Fruit fly (Drosophila melanogaster) whole organism, embryonic: ENCODE data around the gene CG2691.

Experiments
- Aef1 ChIP-seq: fragments of 200-800 bp; sonication (Bioruptor generic); IDR thresholded peaks from 3 replicates; pipeline ENCODE4 v1.3.6; 2022; ENCODE audit warnings: missing biosample characterization, missing genetic modification characterization
- CG10267 ChIP-seq: fragments of 200-800 bp; sonication (Bioruptor generic); optimal IDR thresholded peaks from 2 replicates; lab custom pipeline; 2018; ENCODE audit warnings: missing biosample characterization, mild to moderate bottlenecking, missing genetic modification characterization, moderate library complexity
- CG10565 ChIP-seq: fragments of 200-800 bp; sonication (Bioruptor generic); optimal IDR thresholded peaks from 3 replicates; lab custom pipeline; 2016; ENCODE audit warnings: missing biosample characterization, mild to moderate bottlenecking, missing genetic modification characterization
- CG11504 ChIP-seq: fragments of 200-800 bp; sonication (Bioruptor generic); optimal IDR thresholded peaks from 3 replicates; lab custom pipeline; 2019; ENCODE audit warnings: missing biosample characterization, mild to moderate bottlenecking, missing genetic modification characterization, moderate library complexity
- CG12219 ChIP-seq: fragments of 200-800 bp; sonication (Bioruptor generic); optimal IDR thresholded peaks from 3 replicates; lab custom pipeline; 2018; ENCODE audit warnings: missing biosample characterization, mild to moderate bottlenecking, missing genetic modification characterization
- CG12769 ChIP-seq: fragments of 200-800 bp; sonication (Bioruptor generic); optimal IDR thresholded peaks from 2 replicates; lab custom pipeline; 2019; ENCODE audit warnings: missing biosample characterization, mild to moderate bottlenecking, missing genetic modification characterization, moderate library complexity
- CG13424 ChIP-seq: fragments of 200-800 bp; sonication (Bioruptor generic); optimal IDR thresholded peaks from 2 replicates; lab custom pipeline; 2019; ENCODE audit warnings: missing biosample characterization, mild to moderate bottlenecking, missing genetic modification characterization, moderate library complexity
- CG15479 ChIP-seq: fragments of 200-800 bp; sonication (Bioruptor generic); optimal IDR thresholded peaks from 3 replicates; lab custom pipeline; 2019; ENCODE audit warnings: missing biosample characterization, mild to moderate bottlenecking, missing genetic modification characterization, moderate library complexity
- CG34376 ChIP-seq: fragments of 200-800 bp; sonication (Bioruptor generic); optimal IDR thresholded peaks from 2 replicates; lab custom pipeline; 2018; ENCODE audit warnings: missing biosample characterization, mild to moderate bottlenecking, missing genetic modification characterization
- CG4854 ChIP-seq: fragments of 200-800 bp; sonication (Bioruptor generic); optimal IDR thresholded peaks from 2 replicates; lab custom pipeline; 2016; ENCODE audit warnings: missing biosample characterization, missing genetic modification characterization, inconsistent platforms
- CG7556 ChIP-seq: fragments of 200-800 bp; sonication (Bioruptor generic); optimal IDR thresholded peaks from 2 replicates; lab custom pipeline; 2017; ENCODE audit warnings: missing biosample characterization, mild to moderate bottlenecking, missing genetic modification characterization
- CG8359 ChIP-seq: fragments of 200-800 bp; sonication (Bioruptor generic); optimal IDR thresholded peaks from 2 replicates; lab custom pipeline; 2017; ENCODE audit warnings: missing biosample characterization, mild to moderate bottlenecking, missing genetic modification characterization, borderline replicate concordance
- CG8478 ChIP-seq: fragments of >200 bp; optimal IDR thresholded peaks from 2 replicates; lab custom pipeline; 2018
- Dp ChIP-seq: fragments of 200-800 bp; sonication (Bioruptor generic); optimal IDR thresholded peaks from 2 replicates; lab custom pipeline; 2018; ENCODE audit warnings: missing biosample characterization, mild to moderate bottlenecking, missing genetic modification characterization, moderate library complexity
- Elba2 ChIP-seq: fragments of 200-800 bp; sonication (Bioruptor generic); optimal IDR thresholded peaks from 3 replicates; lab custom pipeline; 2016; ENCODE audit warnings: missing biosample characterization, missing genetic modification characterization
- HLH4C ChIP-seq: fragments of 200-800 bp; sonication (Bioruptor generic); IDR thresholded peaks from 3 replicates; pipeline ENCODE4 v1.3.6; 2022; ENCODE audit warnings: missing biosample characterization, missing genetic modification characterization; ENCODE audit not compliant: partially characterized antibody
- Lhr ChIP-seq: fragments of 200-800 bp; sonication (Bioruptor generic); optimal IDR thresholded peaks from 3 replicates; lab custom pipeline; 2017; ENCODE audit warnings: mild to moderate bottlenecking, missing biosample characterization, missing genetic modification reagents, missing genetic modification characterization
- MBD-R2 ChIP-seq: fragments of 200-800 bp; sonication (Bioruptor generic); IDR thresholded peaks from 2 replicates; pipeline ENCODE4 v1.3.6; 2022; ENCODE audit warnings: missing biosample characterization, missing genetic modification characterization
- Med ChIP-seq: fragments of 200-800 bp; sonication (Bioruptor generic); peaks from one replicate; lab custom pipeline; 2016; ENCODE audit warnings: missing biosample characterization, missing genetic modification characterization, mild to moderate bottlenecking, inconsistent platforms, moderate library complexity
- Meics ChIP-seq: fragments of 200-800 bp; sonication (Bioruptor generic); optimal IDR thresholded peaks from 2 replicates; lab custom pipeline; 2017; ENCODE audit warnings: missing biosample characterization, mild to moderate bottlenecking, missing genetic modification characterization
- Mes4 ChIP-seq: fragments of 200-800 bp; sonication (Bioruptor generic); optimal IDR thresholded peaks from 2 replicates; lab custom pipeline; 2016; ENCODE audit warnings: missing biosample characterization, missing genetic modification characterization
- Neu2 ChIP-seq: fragments of 200-800 bp; sonication (Bioruptor generic); optimal IDR thresholded peaks from 3 replicates; lab custom pipeline; 2016; ENCODE audit warnings: missing biosample characterization, missing genetic modification characterization, borderline replicate concordance
- Nf-YB ChIP-seq: fragments of 200-800 bp; sonication (Bioruptor generic); optimal IDR thresholded peaks from 3 replicates; lab custom pipeline; 2019; ENCODE audit warnings: missing biosample characterization, mild to moderate bottlenecking, missing genetic modification characterization, moderate library complexity
- Nf-YC ChIP-seq: fragments of 200-800 bp; optimal IDR thresholded peaks from 3 replicates; lab custom pipeline; 2019; ENCODE audit warnings: missing biosample characterization, mild to moderate bottlenecking, missing genetic modification characterization, moderate library complexity
- PHDP ChIP-seq: fragments of 200-800 bp; sonication (Bioruptor generic); optimal IDR thresholded peaks from 3 replicates; lab custom pipeline; 2018; ENCODE audit warnings: missing biosample characterization, mild to moderate bottlenecking, missing genetic modification characterization, moderate library complexity
- Six4 ChIP-seq: fragments of 200-800 bp; sonication (Bioruptor generic); optimal IDR thresholded peaks from 2 replicates; lab custom pipeline; 2016; ENCODE audit warnings: missing biosample characterization, missing genetic modification characterization
- Spps ChIP-seq: fragments of 200-800 bp; sonication (Bioruptor generic); optimal IDR thresholded peaks from 2 replicates; lab custom pipeline; 2018; ENCODE audit warnings: missing biosample characterization, mild to moderate bottlenecking, missing genetic modification characterization
- Tbp ChIP-seq: fragments of >200 bp; optimal IDR thresholded peaks from 2 replicates; lab custom pipeline; 2018; ENCODE audit warnings: missing biosample characterization, missing genetic modification characterization
- Xbp1 ChIP-seq: fragments of 200-800 bp; sonication (Bioruptor generic); optimal IDR thresholded peaks from 3 replicates; lab custom pipeline; 2016; ENCODE audit warnings: missing biosample characterization, mild to moderate bottlenecking, missing genetic modification characterization
- al ChIP-seq: fragments of 200-800 bp; sonication (Bioruptor generic); IDR thresholded peaks from 2 replicates; pipeline ENCODE4 v1.3.6; 2022; ENCODE audit warnings: missing biosample characterization, missing genetic modification characterization
- chm ChIP-seq: fragments of 200-800 bp; sonication (Bioruptor generic); IDR thresholded peaks from 2 replicates; pipeline ENCODE4 v1.3.6; 2022; ENCODE audit warnings: missing biosample characterization, missing genetic modification characterization
- croc ChIP-seq: fragments of 200-800 bp; sonication (Bioruptor generic); conservative IDR thresholded peaks from 3 replicates; pipeline ENCODE4 v1.3.6; 2022; ENCODE audit warnings: missing biosample characterization, missing genetic modification characterization
- ems ChIP-seq: fragments of 200-800 bp; sonication (Bioruptor generic); optimal IDR thresholded peaks from 3 replicates; lab custom pipeline; 2016; ENCODE audit warnings: missing biosample characterization, missing genetic modification characterization
- fru ChIP-seq: fragments of >200 bp; optimal IDR thresholded peaks from 2 replicates; lab custom pipeline; 2017
- kay ChIP-seq: fragments of 200-800 bp; sonication (Bioruptor generic); optimal IDR thresholded peaks from 2 replicates; lab custom pipeline; 2016; ENCODE audit warnings: missing biosample characterization, missing genetic modification characterization
- nerfin-2 ChIP-seq: fragments of 200-800 bp; sonication (Bioruptor generic); IDR thresholded peaks from 2 replicates; pipeline ENCODE4 v1.3.6; 2022; ENCODE audit warnings: missing biosample characterization, missing genetic modification characterization; ENCODE audit not compliant: partially characterized antibody
- nom ChIP-seq: fragments of 200-800 bp; sonication (Bioruptor generic); optimal IDR thresholded peaks from 2 replicates; lab custom pipeline; 2017; ENCODE audit warnings: missing biosample characterization, missing genetic modification characterization, mild to moderate bottlenecking, moderate library complexity, missing genetic modification reagents
- pzg ChIP-seq: fragments of 200-800 bp; sonication (Bioruptor generic); optimal IDR thresholded peaks from 3 replicates; lab custom pipeline; 2018; ENCODE audit warnings: missing biosample characterization, mild to moderate bottlenecking, missing genetic modification characterization, moderate library complexity
- rib ChIP-seq: fragments of 200-800 bp; sonication (Bioruptor generic); IDR thresholded peaks from 2 replicates; pipeline ENCODE4 v1.3.6; 2022; ENCODE audit warnings: missing biosample characterization, missing genetic modification characterization
- run ChIP-seq: fragments of 200-800 bp; sonication (Bioruptor generic); optimal IDR thresholded peaks from 3 replicates; lab custom pipeline; 2018; ENCODE audit warnings: missing biosample characterization, mild to moderate bottlenecking, missing genetic modification characterization
- scrt ChIP-seq: fragments of 200-800 bp; sonication (Bioruptor generic); optimal IDR thresholded peaks from 2 replicates; lab custom pipeline; 2018; ENCODE audit warnings: missing biosample characterization, mild to moderate bottlenecking, missing genetic modification characterization, moderate library complexity
- sim ChIP-seq: fragments of 200-800 bp; sonication (Bioruptor generic); IDR thresholded peaks from 2 replicates; pipeline ENCODE4 v1.3.6; 2022; ENCODE audit warnings: missing biosample characterization, missing genetic modification characterization
- sima ChIP-seq: fragments of 200-800 bp; sonication (Bioruptor generic); optimal IDR thresholded peaks from 2 replicates; lab custom pipeline; 2016; ENCODE audit warnings: missing biosample characterization, missing genetic modification characterization
- so ChIP-seq: fragments of 200-800 bp; sonication (Bioruptor generic); IDR thresholded peaks from 3 replicates; pipeline ENCODE4 v1.3.6; 2022; ENCODE audit warnings: missing biosample characterization, missing genetic modification characterization
- ssp ChIP-seq: fragments of 200-800 bp; sonication (Bioruptor generic); IDR thresholded peaks from 2 replicates; pipeline ENCODE4 v1.3.6; 2022; ENCODE audit warnings: missing biosample characterization, missing genetic modification characterization
- tna ChIP-seq: fragments of 200-800 bp; sonication (Bioruptor generic); IDR thresholded peaks from 2 replicates; pipeline ENCODE4 v1.3.6; 2022; ENCODE audit warnings: missing biosample characterization, missing genetic modification characterization; ENCODE audit not compliant: partially characterized antibody
- trh ChIP-seq: fragments of 200-800 bp; sonication (Bioruptor generic); optimal IDR thresholded peaks from 2 replicates; lab custom pipeline; 2016; ENCODE audit warnings: missing biosample characterization, missing genetic modification characterization
- tup ChIP-seq: fragments of 200-800 bp; sonication (Bioruptor generic); optimal IDR thresholded peaks from 2 replicates; lab custom pipeline; 2016; ENCODE audit warnings: missing biosample characterization, mild to moderate bottlenecking, missing genetic modification characterization, moderate library complexity
- usp ChIP-seq: fragments of >200 bp; optimal IDR thresholded peaks from 2 replicates; lab custom pipeline; 2017; ENCODE audit warnings: missing biosample characterization, missing genetic modification characterization

The CG2691 gene

DNA sequence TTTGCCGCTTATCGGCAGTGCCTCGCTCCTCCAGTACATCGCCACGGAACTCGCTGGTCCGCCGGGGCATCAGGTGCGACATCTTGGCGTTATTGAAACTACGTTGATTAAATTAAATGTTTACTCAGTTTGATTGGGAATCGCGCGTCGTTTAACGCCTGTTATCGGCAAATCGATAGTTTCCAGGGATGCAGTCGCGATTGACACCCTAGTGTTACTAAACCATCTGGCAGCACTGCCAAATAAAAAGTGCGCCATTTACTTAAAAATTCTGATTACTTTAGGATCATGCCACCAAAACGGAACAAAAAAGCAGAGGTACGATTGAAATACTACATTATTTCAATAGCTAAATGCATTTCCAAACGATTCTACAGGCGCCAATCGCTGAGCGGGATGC lies 12.3 kb downstream of the CG2691 start, which contains the start of the genes Ndc80 and BthD (continued):
- TF ChIP-seq Elba2 (GFP tag; lab: Kevin White, UChicago) = no peak
- TF ChIP-seq Xbp1 (GFP tag; lab: Kevin White, UChicago) = no peak
- peak; percentile 22 for TF ChIP-seq Lhr (GFP tag; lab: Kevin White, UChicago)
- TF ChIP-seq PHDP (tag; lab: Kevin White, UChicago) = no peak
- no peak for TF ChIP-seq chm (GFP tag; lab: Robert Waterston, UW)
- TF ChIP-seq CG11504 (tag; lab: Kevin White, UChicago) = no peak
- no peak for TF ChIP-seq so (GFP tag; lab: Robert Waterston, UW)
- TF ChIP-seq nom = no peak
- no peak for TF ChIP-seq CG8359 (GFP tag; lab: Kevin White, UChicago)
- no peak for TF ChIP-seq Six4 (GFP tag; lab: Kevin White, UChicago)
- no peak for TF ChIP-seq ssp (GFP tag; lab: Robert Waterston, UW)
- no peak for TF ChIP-seq scrt (GFP tag; lab: Kevin White, UChicago)
- peak; percentile 85 for TF ChIP-seq pzg (GFP tag; lab: Kevin White, UChicago)
- TF ChIP-seq CG10565 (GFP tag; lab: Kevin White, UChicago) = no peak
- no peak for TF ChIP-seq rib (GFP tag; lab: Robert Waterston, UW)

- TF ChIP-seq chm (GFP tag; lab: Robert Waterston, UW) (no peak), trh (GFP tag; lab: Kevin White, UChicago) (no peak), ems (GFP tag; lab: Kevin White, UChicago) (no peak), Aef1 (GFP tag; lab: Robert Waterston, UW) (no peak), kay (GFP tag; lab: Kevin White, UChicago) (no peak), Med (GFP tag; lab: Kevin White, UChicago) (peak; percentile 27), CG15479 (GFP tag; lab: Kevin White, UChicago) (no peak), Neu2 (GFP tag; lab: Kevin White, UChicago) (no peak), Nf-YC (tag; lab: Kevin White, UChicago) (peak; percentile 87), HLH4C (GFP tag; lab: Robert Waterston, UW) (peak; percentile 68), usp (no peak), so (GFP tag; lab: Robert Waterston, UW) (no peak), nerfin-2 (GFP tag; lab: Robert Waterston, UW) (peak; percentile 25; the same call in 1 of the 2 replicates), MBD-R2 (GFP tag; lab: Robert Waterston, UW) (peak; percentile 35; the same call in 1 of the 2 replicates), al (GFP tag; lab: Robert Waterston, UW) (no peak), sim (GFP tag; lab: Robert Waterston, UW) (no peak), tup (no peak), rib (GFP tag; lab: Robert Waterston, UW) (no peak), CG7556 (GFP tag; lab: Kevin White, UChicago) (no peak), Dp (GFP tag; lab: Kevin White, UChicago) (peak; percentile 86), CG12219 (GFP tag; lab: Kevin White, UChicago) (no peak), tna (GFP tag; lab: Robert Waterston, UW) (peak; percentile 63), CG34376 (no peak), Mes4 (GFP tag; lab: Kevin White, UChicago) (no peak), Tbp (no peak), CG12769 (no peak), croc (GFP tag; lab: Robert Waterston, UW) (no peak), sima (no peak), CG13424 (tag; lab: Kevin White, UChicago) (no peak), Nf-YB (GFP tag; lab: Kevin White, UChicago) (peak; percentile 75), run (tag; lab: Kevin White, UChicago) (no peak), Meics (GFP tag; lab: Kevin White, UChicago) (no peak), PHDP (tag; lab: Kevin White, UChicago) (no peak), Spps (tag; lab: Kevin White, UChicago) (no peak), CG10267 (tag; lab: Kevin White, UChicago) (peak; percentile 6), CG8478 (no peak), nom (no peak), CG4854 (GFP tag; lab: Kevin White, UChicago) (no peak), fru (lab: Kevin White, UChicago) (no peak)
These were observed 18.2 kb downstream of the CG2691 start for dm6 chrX:13605942-13606491.
